Fruit fly (Drosophila melanogaster) whole organism, embryonic: ENCODE measurements around the gene CG14194.
A peak's percentile ranks its signal among the peaks of the same experiment; 100 is the strongest.

Experiments used
- CG10267 ChIP-seq: fragments of 200-800 bp; sonication (Bioruptor generic); optimal IDR thresholded peaks from 2 replicates; lab custom pipeline; 2018; ENCODE audit warnings: missing biosample characterization, mild to moderate bottlenecking, missing genetic modification characterization, moderate library complexity
- CG10366 ChIP-seq: fragments of 200-800 bp; sonication (Bioruptor generic); IDR thresholded peaks from 2 replicates; pipeline ENCODE4 v1.3.6; 2022; ENCODE audit warnings: missing biosample characterization, missing genetic modification characterization
- CG11247 ChIP-seq: fragments of 200-800 bp; sonication (Bioruptor generic); IDR thresholded peaks from 2 replicates; pipeline ENCODE4 v1.3.6; 2022; ENCODE audit warnings: missing biosample characterization, missing genetic modification characterization
- CG12071 ChIP-seq: fragments of 200-800 bp; sonication (Bioruptor generic); optimal IDR thresholded peaks from 3 replicates; lab custom pipeline; 2018; ENCODE audit warnings: missing biosample characterization, mild to moderate bottlenecking, missing genetic modification characterization
- CG13424 ChIP-seq: fragments of 200-800 bp; sonication (Bioruptor generic); optimal IDR thresholded peaks from 2 replicates; lab custom pipeline; 2019; ENCODE audit warnings: missing biosample characterization, mild to moderate bottlenecking, missing genetic modification characterization, moderate library complexity
- CG13894 ChIP-seq: fragments of 200-800 bp; sonication (Bioruptor generic); optimal IDR thresholded peaks from 3 replicates; lab custom pipeline; 2018; ENCODE audit warnings: missing biosample characterization, mild to moderate bottlenecking, missing genetic modification characterization, moderate library complexity
- CG14860 ChIP-seq: fragments of 200-800 bp; sonication (Bioruptor generic); IDR thresholded peaks from 3 replicates; pipeline ENCODE4 v1.3.6; 2022; ENCODE audit warnings: missing biosample characterization, missing genetic modification characterization; ENCODE audit not compliant: partially characterized antibody
- CG15269 ChIP-seq: fragments of 200-800 bp; sonication (Bioruptor generic); optimal IDR thresholded peaks from 2 replicates; lab custom pipeline; 2018; ENCODE audit warnings: missing biosample characterization, mild to moderate bottlenecking, missing genetic modification characterization, moderate library complexity
- CG15479 ChIP-seq: fragments of 200-800 bp; sonication (Bioruptor generic); optimal IDR thresholded peaks from 3 replicates; lab custom pipeline; 2019; ENCODE audit warnings: missing biosample characterization, mild to moderate bottlenecking, missing genetic modification characterization, moderate library complexity
- CG17186 ChIP-seq: fragments of 200-800 bp; sonication (Bioruptor generic); optimal IDR thresholded peaks from 3 replicates; lab custom pipeline; 2017; ENCODE audit warnings: missing biosample characterization, missing genetic modification reagents, missing genetic modification characterization
- CG1792 ChIP-seq: fragments of 200-800 bp; sonication (Bioruptor generic); optimal IDR thresholded peaks from 2 replicates; lab custom pipeline; 2016; ENCODE audit warnings: missing biosample characterization, missing genetic modification characterization
- CG2120 ChIP-seq: fragments of 200-800 bp; sonication (Bioruptor generic); optimal IDR thresholded peaks from 3 replicates; lab custom pipeline; 2016; ENCODE audit warnings: missing biosample characterization, missing genetic modification characterization
- CG2129 ChIP-seq: fragments of 200-800 bp; sonication (Bioruptor generic); IDR thresholded peaks from 2 replicates; pipeline ENCODE4 v1.3.6; 2022; ENCODE audit warnings: missing biosample characterization, missing genetic modification characterization; ENCODE audit not compliant: partially characterized antibody
- CG32767 ChIP-seq: fragments of 200-800 bp; sonication (Bioruptor generic); IDR thresholded peaks from 2 replicates; pipeline ENCODE4 v1.3.6; 2022; ENCODE audit warnings: missing biosample characterization, missing genetic modification characterization
- CG34376 ChIP-seq: fragments of 200-800 bp; sonication (Bioruptor generic); optimal IDR thresholded peaks from 2 replicates; lab custom pipeline; 2018; ENCODE audit warnings: missing biosample characterization, mild to moderate bottlenecking, missing genetic modification characterization
- CG3847 ChIP-seq: fragments of 200-800 bp; sonication (Bioruptor generic); IDR thresholded peaks from 2 replicates; pipeline ENCODE4 v1.3.6; 2022; ENCODE audit warnings: missing biosample characterization, missing genetic modification characterization
- CG4707 ChIP-seq: fragments of 200-800 bp; sonication (Bioruptor generic); optimal IDR thresholded peaks from 2 replicates; lab custom pipeline; 2018; ENCODE audit warnings: missing biosample characterization, mild to moderate bottlenecking, missing genetic modification characterization, moderate library complexity
- CG6654 ChIP-seq: fragments of 200-800 bp; sonication (Bioruptor generic); optimal IDR thresholded peaks from 2 replicates; lab custom pipeline; 2017; ENCODE audit warnings: missing biosample characterization, mild to moderate bottlenecking, missing genetic modification characterization
- CG9817 ChIP-seq: fragments of 200-800 bp; sonication (Bioruptor generic); optimal IDR thresholded peaks from 2 replicates; lab custom pipeline; 2018; ENCODE audit warnings: missing biosample characterization, mild to moderate bottlenecking, missing genetic modification characterization, moderate library complexity
- CoRest ChIP-seq: fragments of 200-800 bp; sonication (Bioruptor generic); optimal IDR thresholded peaks from 3 replicates; lab custom pipeline; 2018; ENCODE audit warnings: missing biosample characterization, mild to moderate bottlenecking, missing genetic modification characterization, moderate library complexity
- D19B ChIP-seq: fragments of 200-800 bp; sonication (Bioruptor generic); optimal IDR thresholded peaks from 2 replicates; lab custom pipeline; 2017; ENCODE audit warnings: missing biosample characterization, mild to moderate bottlenecking, missing genetic modification characterization
- Dek ChIP-seq: fragments of 200-800 bp; sonication (Bioruptor generic); optimal IDR thresholded peaks from 3 replicates; lab custom pipeline; 2019; ENCODE audit warnings: missing biosample characterization, mild to moderate bottlenecking, missing genetic modification characterization, moderate library complexity
- Dfd ChIP-seq, 2 experiments: fragments of >200 bp; optimal IDR thresholded peaks; 2 replicates each; lab custom pipeline; 2017; ENCODE audit warnings: missing biosample characterization in 2 of 2, missing genetic modification characterization in 2 of 2
- HLH4C ChIP-seq: fragments of 200-800 bp; sonication (Bioruptor generic); IDR thresholded peaks from 3 replicates; pipeline ENCODE4 v1.3.6; 2022; ENCODE audit warnings: missing biosample characterization, missing genetic modification characterization; ENCODE audit not compliant: partially characterized antibody
- Hmr ChIP-seq: fragments of 200-800 bp; sonication (Bioruptor generic); optimal IDR thresholded peaks from 3 replicates; lab custom pipeline; 2017; ENCODE audit warnings: mild to moderate bottlenecking, missing biosample characterization, missing genetic modification reagents, missing genetic modification characterization
- Hr51 ChIP-seq, 2 experiments: fragments of 200-800 bp; sonication (Bioruptor generic); optimal IDR thresholded peaks; 2 replicates in 1 of 2; 3 replicates in 1 of 2; lab custom pipeline; 2016 to 2018; ENCODE audit warnings: missing biosample characterization in 2 of 2, missing genetic modification characterization in 2 of 2, mild to moderate bottlenecking in 1 of 2, moderate library complexity in 1 of 2
- Lim3 ChIP-seq: fragments of 200-800 bp; sonication (Bioruptor generic); IDR thresholded peaks from 2 replicates; pipeline ENCODE4 v1.3.6; 2022; ENCODE audit warnings: missing biosample characterization, missing genetic modification characterization
- Poxn ChIP-seq: fragments of 200-800 bp; sonication (Bioruptor generic); IDR thresholded peaks from 2 replicates; pipeline ENCODE4 v1.3.6; 2022; ENCODE audit warnings: missing biosample characterization, missing genetic modification characterization
- Usf ChIP-seq: fragments of 200-800 bp; sonication (Bioruptor generic); optimal IDR thresholded peaks from 2 replicates; lab custom pipeline; 2017; ENCODE audit warnings: missing genotype, missing biosample characterization, missing genetic modification characterization
- al ChIP-seq: fragments of 200-800 bp; sonication (Bioruptor generic); IDR thresholded peaks from 2 replicates; pipeline ENCODE4 v1.3.6; 2022; ENCODE audit warnings: missing biosample characterization, missing genetic modification characterization
- chinmo ChIP-seq: fragments of 200-800 bp; sonication (Bioruptor generic); IDR thresholded peaks from 4 replicates; pipeline ENCODE4 v1.3.6; 2022; ENCODE audit warnings: missing biosample characterization, missing genetic modification characterization; ENCODE audit not compliant: partially characterized antibody
- chn ChIP-seq: fragments of 200-800 bp; sonication (Bioruptor generic); optimal IDR thresholded peaks from 2 replicates; lab custom pipeline; 2016; ENCODE audit warnings: missing biosample characterization, missing genetic modification characterization
- crc ChIP-seq: fragments of 200-800 bp; sonication (Bioruptor generic); optimal IDR thresholded peaks from 2 replicates; lab custom pipeline; 2016; ENCODE audit warnings: missing biosample characterization, missing genetic modification characterization
- cwo ChIP-seq: fragments of 200-800 bp; sonication (Bioruptor generic); optimal IDR thresholded peaks from 3 replicates; lab custom pipeline; 2017; ENCODE audit warnings: missing biosample characterization, missing genetic modification characterization, mild to moderate bottlenecking, moderate library complexity, missing genetic modification reagents
- da ChIP-seq: fragments of 200-800 bp; sonication (Bioruptor generic); optimal IDR thresholded peaks from 2 replicates; lab custom pipeline; 2016; ENCODE audit warnings: missing biosample characterization, missing genetic modification characterization
- dpn ChIP-seq, 2 experiments: fragments of 200-800 bp; sonication (Bioruptor generic); optimal IDR thresholded peaks; 3 replicates each; lab custom pipeline; 2016; ENCODE audit warnings: missing biosample characterization in 2 of 2, missing genetic modification characterization in 2 of 2
- fd96Cb ChIP-seq: fragments of 200-800 bp; sonication (Bioruptor generic); optimal IDR thresholded peaks from 2 replicates; lab custom pipeline; 2018; ENCODE audit warnings: missing biosample characterization, mild to moderate bottlenecking, missing genetic modification characterization, moderate library complexity
- gcm2 ChIP-seq: fragments of 200-800 bp; sonication (Bioruptor generic); optimal IDR thresholded peaks from 2 replicates; lab custom pipeline; 2016; ENCODE audit warnings: missing biosample characterization, missing genetic modification characterization
- gem ChIP-seq: fragments of 200-800 bp; sonication (Bioruptor generic); optimal IDR thresholded peaks from 2 replicates; lab custom pipeline; 2019; ENCODE audit warnings: missing biosample characterization, mild to moderate bottlenecking, missing genetic modification characterization, moderate library complexity
- ken ChIP-seq: fragments of 200-800 bp; sonication (Bioruptor generic); IDR thresholded peaks from 3 replicates; pipeline ENCODE4 v1.3.6; 2022; ENCODE audit warnings: missing biosample characterization, missing genetic modification characterization
- nmo ChIP-seq: fragments of 200-800 bp; sonication (Bioruptor generic); optimal IDR thresholded peaks from 2 replicates; lab custom pipeline; 2018; ENCODE audit warnings: missing biosample characterization, mild to moderate bottlenecking, missing genetic modification characterization, moderate library complexity
- phol ChIP-seq: fragments of 200-800 bp; sonication (Bioruptor generic); optimal IDR thresholded peaks from 3 replicates; lab custom pipeline; 2018; ENCODE audit warnings: missing biosample characterization, mild to moderate bottlenecking, missing genetic modification characterization, moderate library complexity
- rib ChIP-seq: fragments of 200-800 bp; sonication (Bioruptor generic); IDR thresholded peaks from 2 replicates; pipeline ENCODE4 v1.3.6; 2022; ENCODE audit warnings: missing biosample characterization, missing genetic modification characterization
- shn ChIP-seq: fragments of 200-800 bp; sonication (Bioruptor generic); optimal IDR thresholded peaks from 3 replicates; lab custom pipeline; 2016; ENCODE audit warnings: missing biosample characterization, missing genetic modification characterization
- sqz ChIP-seq: fragments of 200-800 bp; sonication (Bioruptor generic); optimal IDR thresholded peaks from 3 replicates; lab custom pipeline; 2018; ENCODE audit warnings: missing biosample characterization, mild to moderate bottlenecking, missing genetic modification characterization
- sug ChIP-seq: fragments of 200-800 bp; optimal IDR thresholded peaks from 2 replicates; lab custom pipeline; 2019; ENCODE audit warnings: missing biosample characterization, mild to moderate bottlenecking, missing genetic modification characterization, moderate library complexity
- ttk ChIP-seq: fragments of 200-800 bp; sonication (Bioruptor generic); IDR thresholded peaks from 2 replicates; pipeline ENCODE4 v2.1.2; 2022; ENCODE audit warnings: missing biosample characterization, missing genetic modification characterization
- vnd ChIP-seq: fragments of 200-800 bp; sonication (Bioruptor generic); IDR thresholded peaks from 3 replicates; pipeline ENCODE4 v1.3.6; 2022; ENCODE audit warnings: missing biosample characterization, missing genetic modification characterization; ENCODE audit not compliant: partially characterized antibody
- vvl ChIP-seq: fragments of 200-800 bp; sonication (Bioruptor generic); IDR thresholded peaks from 2 replicates; pipeline ENCODE4 v1.3.6; 2022; ENCODE audit warnings: missing biosample characterization, missing genetic modification characterization
- wdn ChIP-seq: fragments of 200-800 bp; sonication (Bioruptor generic); IDR thresholded peaks from 2 replicates; pipeline ENCODE4 v1.3.6; 2022; ENCODE audit warnings: missing biosample characterization, missing genetic modification characterization
- wor ChIP-seq: fragments of 200-800 bp; sonication (Bioruptor generic); IDR thresholded peaks from 2 replicates; pipeline ENCODE4 v1.3.6; 2022; ENCODE audit warnings: missing biosample characterization, missing genetic modification characterization

Gene CG14194

DNA sequence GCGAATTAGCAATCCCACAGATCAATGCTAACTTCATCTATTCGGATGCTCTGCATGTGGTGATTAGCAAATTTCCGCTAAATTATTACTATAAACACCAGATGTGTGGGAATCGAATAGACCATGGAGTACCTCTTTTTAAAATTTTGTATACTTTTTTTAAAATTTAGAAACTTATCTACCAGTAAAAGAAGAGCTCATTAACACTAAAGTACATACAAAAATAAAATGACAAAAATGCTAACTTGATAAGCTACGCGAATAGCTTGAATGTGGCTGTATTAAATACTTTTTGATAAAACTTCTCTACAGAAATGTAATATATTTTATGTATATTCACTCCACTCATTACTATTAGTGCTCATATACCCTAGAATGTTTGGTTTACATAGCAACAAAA, 19.3 kb upstream of the CG14194 start (continued):
- no peak for TF ChIP-seq Lim3 (GFP tag; lab: Robert Waterston, UW)
- TF ChIP-seq CG11247: no peak
- TF ChIP-seq CG34376 (GFP tag; lab: Kevin White, UChicago): no peak
- TF ChIP-seq wor (GFP tag; lab: Robert Waterston, UW): no peak
- TF ChIP-seq CG1792 (GFP tag; lab: Kevin White, UChicago): no peak
- peak; percentile 49 for TF ChIP-seq CoRest
- TF ChIP-seq CG9817: peak; percentile 4
- no peak for TF ChIP-seq vvl
- TF ChIP-seq Usf: no peak
- no peak for TF ChIP-seq CG13424 (tag; lab: Kevin White, UChicago)
- TF ChIP-seq CG15479 (GFP tag; lab: Kevin White, UChicago): no peak
- TF ChIP-seq CG3847 (GFP tag; lab: Robert Waterston, UW): no peak
- TF ChIP-seq dpn (GFP tag; optimal IDR thresholded peaks at IDR 0.05; lab: Kevin White, UChicago): peak in 1 of 2 experiments; percentile 8
- TF ChIP-seq ken (GFP tag; lab: Robert Waterston, UW): no peak
- TF ChIP-seq CG12071 (GFP tag; lab: Kevin White, UChicago): no peak
- TF ChIP-seq CG13894 (tag; lab: Kevin White, UChicago): no peak
- no peak for TF ChIP-seq gcm2 (GFP tag; lab: Kevin White, UChicago)
- TF ChIP-seq CG17186 (GFP tag; lab: Kevin White, UChicago): no peak
- TF ChIP-seq nmo: peak; percentile 24
- TF ChIP-seq CG10366 (GFP tag; lab: Robert Waterston, UW): peak; percentile 8; the same call in 1 of the 2 replicates
- TF ChIP-seq sug (tag; lab: Kevin White, UChicago): no peak
- no peak for TF ChIP-seq phol (tag; lab: Kevin White, UChicago)
- TF ChIP-seq CG15269 (tag; lab: Kevin White, UChicago): peak; percentile 22
- no peak for TF ChIP-seq CG10267 (tag; lab: Kevin White, UChicago)
- TF ChIP-seq CG32767 (GFP tag; lab: Robert Waterston, UW): no peak
- TF ChIP-seq HLH4C (GFP tag; lab: Robert Waterston, UW): no peak
- TF ChIP-seq vnd: no peak
- peak; percentile 58 for TF ChIP-seq CG2120 (GFP tag; lab: Kevin White, UChicago)
- TF ChIP-seq gem (tag; lab: Kevin White, UChicago): peak; percentile 54
- no peak for TF ChIP-seq Dek (tag; lab: Kevin White, UChicago)
- TF ChIP-seq rib (GFP tag; lab: Robert Waterston, UW): no peak
- TF ChIP-seq D19B (GFP tag; lab: Kevin White, UChicago): peak; percentile 76
- no peak for TF ChIP-seq Poxn (GFP tag; lab: Robert Waterston, UW)
- TF ChIP-seq CG4707 (GFP tag; lab: Kevin White, UChicago): no peak
- no peak for TF ChIP-seq Hmr (GFP tag; lab: Kevin White, UChicago)
- TF ChIP-seq crc: no peak
- TF ChIP-seq chn (GFP tag; lab: Kevin White, UChicago): no peak
- no peak for TF ChIP-seq fd96Cb (tag; lab: Kevin White, UChicago)
- TF ChIP-seq CG2129 (GFP tag; lab: Robert Waterston, UW): no peak
- no peak for TF ChIP-seq sqz
- peak in 1 of 2 experiments; percentile 40 for TF ChIP-seq Hr51 (GFP tag; optimal IDR thresholded peaks at IDR 0.05; lab: Kevin White, UChicago)
- TF ChIP-seq CG6654 (GFP tag; lab: Kevin White, UChicago): no peak
- 0 out of 2 replicates have a peak, but pooled peaks have one; percentile 13 for TF ChIP-seq al
- no peak for TF ChIP-seq shn (GFP tag; lab: Kevin White, UChicago)
- no peak for TF ChIP-seq Dfd (GFP tag; optimal IDR thresholded peaks at IDR 0.05; lab: Kevin White, UChicago)
- TF ChIP-seq wdn (GFP tag; lab: Robert Waterston, UW): no peak
- TF ChIP-seq CG14860: no peak
- TF ChIP-seq da (GFP tag; lab: Kevin White, UChicago): no peak
- TF ChIP-seq cwo: no peak
- no peak for TF ChIP-seq chinmo (GFP tag; lab: Robert Waterston, UW)
- no peak for TF ChIP-seq ttk (GFP tag; lab: Robert Waterston, UW)
